Worm (Caenorhabditis elegans): ENCODE data around the gene F26D10.13.

The F26D10.13 gene

DNA sequence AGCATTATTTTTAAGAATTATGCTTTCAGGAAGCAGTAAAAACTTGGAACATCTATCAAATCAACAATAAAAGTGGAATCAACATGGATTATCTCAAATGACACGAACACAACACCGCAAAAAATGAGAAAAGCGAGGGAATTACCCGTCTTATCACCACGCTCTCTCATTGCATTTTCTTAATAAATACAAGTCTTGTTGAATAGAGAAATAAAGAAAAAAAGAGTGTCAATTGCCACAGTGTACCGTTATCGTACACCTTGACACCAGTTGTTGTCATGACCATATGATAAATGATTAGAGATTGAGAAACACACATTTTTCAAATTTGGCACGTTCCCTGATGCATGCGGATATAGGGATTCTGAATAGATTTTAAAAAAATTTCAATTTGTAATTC lies 900 bp downstream of the F26D10.13 start (continued):
- no peak for TF ChIP-seq zag-1 (tag; optimal IDR thresholded peaks at IDR 0.05)
- no peak for TF ChIP-seq ztf-11 (tag; optimal IDR thresholded peaks at IDR 0.05)
- TF ChIP-seq sma-3 (GFP tag; optimal IDR thresholded peaks at IDR 0.05) = no peak
- no peak for TF ChIP-seq unc-55 (GFP tag; optimal IDR thresholded peaks at IDR 0.05)
- TF ChIP-seq mab-5 (tag; optimal IDR thresholded peaks at IDR 0.05) = no peak
- TF ChIP-seq mbf-1 (tag; optimal IDR thresholded peaks at IDR 0.05) = no peak
- TF ChIP-seq lin-39 (tag; optimal IDR thresholded peaks at IDR 0.05) = no peak

- TF ChIP-seq peb-1 (tag; optimal IDR thresholded peaks at IDR 0.05) (no peak), nhr-6 (tag; optimal IDR thresholded peaks at IDR 0.05) (no peak), crh-2 (tag; optimal IDR thresholded peaks at IDR 0.05) (no peak), fos-1 (tag; optimal IDR thresholded peaks at IDR 0.05) (no peak), skn-1 (tag; optimal IDR thresholded peaks at IDR 0.05) (no peak), elt-3 (tag; optimal IDR thresholded peaks at IDR 0.05) (no peak)
Measured at ce11 chrIV:17262385-17262784, 2.2 kb downstream of the F26D10.13 start, which contains the start of gene ZK550.6. Gene ZK550.6 (minus strand): TSS chrIV:17262485.

DNA sequence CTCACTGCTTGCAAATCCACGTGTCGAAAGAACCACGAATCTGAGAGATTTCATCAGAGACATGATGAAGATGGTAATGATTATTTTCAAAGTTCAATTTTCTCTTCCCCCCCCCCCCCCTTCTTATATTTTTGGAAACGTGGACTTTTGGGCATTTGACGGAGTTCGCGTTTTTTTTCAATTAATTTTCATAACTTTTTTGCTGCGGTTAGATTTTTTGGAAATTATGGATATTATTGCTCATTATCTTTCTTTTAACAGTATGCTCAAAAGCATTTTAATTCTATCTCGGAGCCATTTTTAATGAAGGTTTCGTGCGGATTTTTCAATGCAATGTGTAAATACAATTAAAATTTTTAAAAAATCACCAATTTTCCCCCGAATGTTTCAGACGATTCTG lies 5.3 kb downstream of the F26D10.13 start, which contains the start of gene phyh-1:
phyh-1 (minus strand) TSS at position 101 of the 400 bp plus-strand sequence.
- TF ChIP-seq Y55F3AM.14 (GFP tag; optimal IDR thresholded peaks at IDR 0.05) (no peak), ceh-16 (tag; optimal IDR thresholded peaks at IDR 0.05) (no peak), ztf-4 (tag; optimal IDR thresholded peaks at IDR 0.05) (no peak)

- no peak for TF ChIP-seq unc-55 (GFP tag; optimal IDR thresholded peaks at IDR 0.05)
- TF ChIP-seq skn-1 (tag; optimal IDR thresholded peaks at IDR 0.05) = no peak
- no peak for TF ChIP-seq lsy-2 (tag; optimal IDR thresholded peaks at IDR 0.05)
- no peak for TF ChIP-seq nhr-23 (tag; optimal IDR thresholded peaks at IDR 0.05)
Measured at ce11 chrIV:17258824-17259223, 5.8 kb downstream of the F26D10.13 start.

- no peak for TF ChIP-seq lin-13 (GFP tag; optimal IDR thresholded peaks at IDR 0.05)
- TF ChIP-seq mab-5 (tag; optimal IDR thresholded peaks at IDR 0.05) = no peak
- TF ChIP-seq nhr-25 (tag; optimal IDR thresholded peaks at IDR 0.05) = no peak
- TF ChIP-seq ZK546.5 (tag; optimal IDR thresholded peaks at IDR 0.05) = no peak
- no peak for TF ChIP-seq snpc-4 (tag; optimal IDR thresholded peaks at IDR 0.05)
- no peak for TF ChIP-seq nhr-10 (tag; optimal IDR thresholded peaks at IDR 0.05)
- no peak for TF ChIP-seq egl-27 (tag; optimal IDR thresholded peaks at IDR 0.05)
- TF ChIP-seq ceh-16 (tag; optimal IDR thresholded peaks at IDR 0.05) = no peak
Measured at ce11 chrIV:17255001-17255400, 9.6 kb downstream of the F26D10.13 start, which contains the start of gene gtf-2E1. Gene gtf-2E1 (plus strand): TSS chrIV:17255301.

ce11 chrIV:17253435-17253834 lies 11.2 kb downstream of the F26D10.13 start:
- TF ChIP-seq Y55F3AM.14 (GFP tag; optimal IDR thresholded peaks at IDR 0.05) (no peak), unc-62 (GFP tag; optimal IDR thresholded peaks at IDR 0.05) (no peak), mbf-1 (tag; optimal IDR thresholded peaks at IDR 0.05) (no peak), nhr-11 (tag; optimal IDR thresholded peaks at IDR 0.05) (no peak), lin-39 (tag; optimal IDR thresholded peaks at IDR 0.05) (no peak), nhr-237 (tag; optimal IDR thresholded peaks at IDR 0.05) (no peak)

ce11 chrIV:17249691-17250181 lies 14.9 kb downstream of the F26D10.13 start, which contains the start of gene eelo-2:
Gene eelo-2 (plus strand): TSS chrIV:17250131.
- TF ChIP-seq C34F6.9 (tag; optimal IDR thresholded peaks at IDR 0.05) (peak; percentile 100), F13H6.1 (tag; optimal IDR thresholded peaks at IDR 0.05) (peak; percentile 98), ama-1 (optimal IDR thresholded peaks at IDR 0.05) (peak; percentile 56), gmeb-1 (tag; optimal IDR thresholded peaks at IDR 0.05) (peak; percentile 100), egl-27 (tag; optimal IDR thresholded peaks at IDR 0.05) (peak; percentile 98), lin-13 (GFP tag; optimal IDR thresholded peaks at IDR 0.05) (peak; percentile 98), peb-1 (tag; optimal IDR thresholded peaks at IDR 0.05) (no peak), ceh-16 (tag; optimal IDR thresholded peaks at IDR 0.05) (peak; percentile 97), Y55F3AM.14 (GFP tag; optimal IDR thresholded peaks at IDR 0.05) (peak; percentile 83), zag-1 (tag; optimal IDR thresholded peaks at IDR 0.05) (peak; percentile 95), ztf-4 (tag; optimal IDR thresholded peaks at IDR 0.05) (peak; percentile 96), nhr-6 (tag; optimal IDR thresholded peaks at IDR 0.05) (peak; percentile 97), mdl-1 (tag; optimal IDR thresholded peaks at IDR 0.05) (peak; percentile 8 to 88), mab-5 (tag; optimal IDR thresholded peaks at IDR 0.05) (peak; percentile 97), ZK546.5 (tag; optimal IDR thresholded peaks at IDR 0.05) (peak; percentile 77), elt-3 (tag; optimal IDR thresholded peaks at IDR 0.05) (no peak), ceh-82 (tag; optimal IDR thresholded peaks at IDR 0.05) (peak; percentile 95), unc-55 (GFP tag; optimal IDR thresholded peaks at IDR 0.05) (peak; percentile 100), nhr-77 (tag; optimal IDR thresholded peaks at IDR 0.05) (peak; percentile 90), nhr-23 (tag; optimal IDR thresholded peaks at IDR 0.05) (no peak), elt-1 (tag; optimal IDR thresholded peaks at IDR 0.05) (peak; percentile 74), nhr-12 (tag; optimal IDR thresholded peaks at IDR 0.05) (peak; percentile 77), sem-4 (tag; optimal IDR thresholded peaks at IDR 0.05) (peak; percentile 97), sma-3 (GFP tag; optimal IDR thresholded peaks at IDR 0.05) (peak; percentile 99), alr-1 (tag; optimal IDR thresholded peaks at IDR 0.05) (no peak), dmd-4 (tag; optimal IDR thresholded peaks at IDR 0.05) (peak; percentile 58), crh-2 (tag; optimal IDR thresholded peaks at IDR 0.05) (peak; percentile 99), skn-1 (tag; optimal IDR thresholded peaks at IDR 0.05) (peak; percentile 44), nhr-11 (tag; optimal IDR thresholded peaks at IDR 0.05) (no peak), ztf-11 (tag; optimal IDR thresholded peaks at IDR 0.05) (peak; percentile 62), mbf-1 (tag; optimal IDR thresholded peaks at IDR 0.05) (peak; percentile 50)
